Fruit fly (Drosophila melanogaster): ENCODE results near the gene inc.

inc gene

DNA sequence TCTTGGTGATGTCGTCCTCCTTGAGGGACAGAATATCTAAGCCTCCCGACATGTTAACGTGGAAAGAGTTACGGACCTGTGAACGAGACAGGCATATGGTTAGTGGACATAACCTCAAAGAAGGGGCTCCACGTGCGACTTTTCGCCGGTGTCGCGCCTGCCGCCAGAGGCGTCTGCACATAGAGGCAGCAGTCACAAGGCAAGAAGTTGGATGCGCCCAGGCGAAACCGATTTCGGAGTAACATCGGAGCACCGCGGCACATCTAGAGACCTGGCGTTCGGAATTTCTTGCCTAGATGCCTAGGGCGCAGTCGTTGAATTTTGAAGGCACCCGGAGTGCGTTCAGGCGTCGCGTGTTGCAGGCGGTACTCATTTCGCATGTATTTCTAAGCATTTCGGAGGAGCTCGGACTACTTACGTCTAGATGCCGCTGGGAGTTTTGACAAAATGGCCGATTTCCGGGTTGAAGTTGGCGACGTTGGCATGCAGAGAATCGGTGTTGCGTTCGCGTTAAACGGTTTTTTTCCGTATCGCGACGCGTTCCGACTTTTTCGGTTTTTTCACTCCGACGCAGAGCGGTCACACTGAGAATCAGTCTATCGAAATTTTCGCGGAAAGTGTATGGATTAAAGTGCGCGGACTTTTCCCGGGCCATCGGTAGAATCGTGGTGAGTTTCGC is at the start of gene inc, which contains the start of gene sta:
Gene inc (plus strand): TSS at position 640 of the 679 bp plus-strand sequence.
Gene sta (minus strand): TSS at position 574 of the 679 bp plus-strand sequence.
- TF ChIP-seq CG5204 (GFP tag; optimal IDR thresholded peaks at IDR 0.05) (no peak), Crg-1 (GFP tag; optimal IDR thresholded peaks at IDR 0.05) (peak; percentile 71), bab1 (GFP tag; optimal IDR thresholded peaks at IDR 0.05) (peak; percentile 92), ovo (GFP tag; optimal IDR thresholded peaks at IDR 0.05) (peak; percentile 61), cic (GFP tag; optimal IDR thresholded peaks at IDR 0.05) (peak; percentile 24), toe (GFP tag; optimal IDR thresholded peaks at IDR 0.05) (no peak), CG11617 (GFP tag; optimal IDR thresholded peaks at IDR 0.05) (peak; percentile 75), pad (GFP tag; optimal IDR thresholded peaks at IDR 0.05) (peak; percentile 76), CG7101 (tag; optimal IDR thresholded peaks at IDR 0.05) (peak; percentile 89), Clk (GFP tag; optimal IDR thresholded peaks at IDR 0.05) (peak; percentile 5), kay (GFP tag; ENCODE audit: borderline replicate concordance) (no peak), CG33017 (tag; optimal IDR thresholded peaks at IDR 0.05) (peak; percentile 72), cnc (optimal IDR thresholded peaks at IDR 0.05) (no peak), CG1620 (GFP tag; optimal IDR thresholded peaks at IDR 0.05) (peak; percentile 75), CG7045 (GFP tag; optimal IDR thresholded peaks at IDR 0.05) (peak; percentile 3), CG14711 (tag; optimal IDR thresholded peaks at IDR 0.05) (peak; percentile 70), CG12768 (GFP tag; optimal IDR thresholded peaks at IDR 0.05) (no peak), tj (GFP tag; optimal IDR thresholded peaks at IDR 0.05) (peak; percentile 62), Hr96 (GFP tag; optimal IDR thresholded peaks at IDR 0.05) (peak; percentile 77), Mnt (GFP tag; optimal IDR thresholded peaks at IDR 0.05) (peak; percentile 95)

DNA sequence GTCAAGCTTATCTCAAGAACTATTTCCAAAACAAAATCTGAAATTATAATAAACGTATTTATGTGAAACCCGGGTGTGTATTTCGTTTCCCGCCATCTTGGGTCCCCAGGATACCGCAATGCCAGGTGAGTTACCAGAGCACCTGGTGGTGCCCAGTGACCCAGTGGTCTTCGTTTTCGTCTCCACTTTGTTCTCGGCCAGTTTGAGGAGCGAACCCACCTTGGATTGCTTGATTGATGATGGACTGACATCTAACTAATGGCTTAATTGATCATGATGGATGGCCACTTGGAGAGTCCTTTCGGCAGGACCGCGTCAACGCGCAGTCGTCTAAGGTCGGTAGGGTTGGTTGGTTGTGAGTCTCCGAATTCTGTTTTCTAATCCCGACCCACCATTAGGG is 31.1 kb upstream of the inc start, which contains the start of gene Gr2a:
Gene Gr2a (plus strand): TSS at position 301 of the 400 bp plus-strand sequence.
- TF ChIP-seq Hr96 (GFP tag; optimal IDR thresholded peaks at IDR 0.05): no peak
- no peak for TF ChIP-seq toe (GFP tag; optimal IDR thresholded peaks at IDR 0.05)
- no peak for TF ChIP-seq ovo (GFP tag; optimal IDR thresholded peaks at IDR 0.05)
- no peak for TF ChIP-seq pad (GFP tag; optimal IDR thresholded peaks at IDR 0.05)
- TF ChIP-seq Crg-1 (GFP tag; optimal IDR thresholded peaks at IDR 0.05): no peak
- TF ChIP-seq kay (GFP tag; ENCODE audit: borderline replicate concordance): no peak

DNA sequence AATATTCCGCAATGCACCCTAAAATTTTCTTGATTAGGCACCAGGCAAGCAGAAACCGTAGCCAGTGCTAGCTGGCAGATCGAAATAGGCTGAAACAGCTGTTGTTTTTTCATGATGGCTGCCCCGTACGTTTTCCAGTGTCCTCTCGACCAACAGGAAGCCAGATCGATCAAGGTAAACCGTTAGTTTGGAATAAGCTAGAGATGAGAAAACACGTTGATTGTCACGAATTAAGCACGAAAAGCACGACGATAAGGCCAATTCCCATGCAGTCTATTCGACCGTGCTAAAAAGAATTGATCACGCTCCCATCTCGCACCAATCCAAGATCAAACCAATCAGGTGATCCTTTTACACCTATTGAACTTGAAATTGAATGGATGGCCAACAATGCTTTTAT is 28.4 kb upstream of the inc start:
- no peak for TF ChIP-seq CG33017 (tag; optimal IDR thresholded peaks at IDR 0.05)
- TF ChIP-seq Clk (GFP tag; optimal IDR thresholded peaks at IDR 0.05): no peak
- TF ChIP-seq ovo (GFP tag; optimal IDR thresholded peaks at IDR 0.05): peak; percentile 85

DNA sequence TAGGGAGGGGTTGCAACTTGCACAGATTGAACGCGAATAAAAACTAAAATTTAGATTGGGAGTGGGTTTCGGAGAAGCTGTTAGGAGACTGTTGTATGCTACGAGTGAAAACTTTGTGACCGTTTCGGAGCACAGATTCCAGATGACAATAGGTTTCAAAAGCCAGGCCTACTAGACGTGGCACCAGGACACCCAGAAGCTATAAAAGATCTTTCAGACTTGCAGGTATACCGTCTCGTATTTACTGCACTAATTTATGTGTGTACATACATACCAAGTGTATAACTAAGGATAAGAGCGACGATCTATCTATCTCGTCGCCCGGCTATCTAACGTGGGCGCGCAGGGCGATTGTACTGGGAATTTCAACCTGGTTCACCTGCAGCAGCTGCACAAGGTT is 26.3 kb upstream of the inc start, which contains the start of gene CG14785:
Gene CG14785 (minus strand): TSS at position 101 of the 400 bp plus-strand sequence.
- TF ChIP-seq CG11617 (GFP tag; optimal IDR thresholded peaks at IDR 0.05): no peak
- TF ChIP-seq ovo (GFP tag; optimal IDR thresholded peaks at IDR 0.05): no peak
- TF ChIP-seq Clk (GFP tag; optimal IDR thresholded peaks at IDR 0.05): no peak

DNA sequence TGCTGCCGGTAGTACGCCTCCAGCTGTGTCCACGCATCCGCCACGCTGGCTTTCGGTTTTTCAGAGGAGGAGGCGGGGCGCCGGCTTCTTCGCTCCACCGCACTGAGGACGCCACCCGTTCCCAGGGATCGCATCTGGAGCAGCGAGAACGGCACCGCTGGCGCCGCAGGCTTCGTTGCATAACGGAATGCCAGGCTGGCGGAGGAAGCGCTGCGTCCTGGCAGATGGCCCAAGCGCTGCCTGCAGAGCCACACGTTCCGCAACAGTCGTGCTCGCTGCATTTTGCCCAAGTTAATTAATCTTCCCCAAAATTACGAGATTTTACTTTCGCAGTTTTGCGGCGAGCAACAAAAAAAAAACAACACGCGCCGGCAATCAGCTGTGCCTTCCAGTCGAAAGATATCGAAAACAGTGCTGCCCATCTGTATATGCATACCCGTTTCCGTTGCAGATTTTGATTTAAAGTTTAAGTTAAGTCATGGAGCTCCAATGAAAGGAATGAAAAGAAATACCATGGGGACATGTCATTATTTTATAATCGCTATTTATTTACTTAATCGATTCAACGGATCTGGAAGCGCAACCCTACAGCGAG is 22.9 kb upstream of the inc start, which contains the start of gene Lrpprc2:
Gene Lrpprc2 (minus strand): TSS at position 340 of the 595 bp plus-strand sequence.
- TF ChIP-seq Crg-1 (GFP tag; optimal IDR thresholded peaks at IDR 0.05) (peak; percentile 3), cic (GFP tag; optimal IDR thresholded peaks at IDR 0.05) (no peak), tj (GFP tag; optimal IDR thresholded peaks at IDR 0.05) (no peak), bab1 (GFP tag; optimal IDR thresholded peaks at IDR 0.05) (peak; percentile 25), CG14711 (tag; optimal IDR thresholded peaks at IDR 0.05) (no peak), CG33017 (tag; optimal IDR thresholded peaks at IDR 0.05) (no peak), CG1620 (GFP tag; optimal IDR thresholded peaks at IDR 0.05) (no peak), pad (GFP tag; optimal IDR thresholded peaks at IDR 0.05) (no peak), toe (GFP tag; optimal IDR thresholded peaks at IDR 0.05) (no peak), CG12768 (GFP tag; optimal IDR thresholded peaks at IDR 0.05) (no peak), CG7045 (GFP tag; optimal IDR thresholded peaks at IDR 0.05) (no peak), kay (GFP tag; ENCODE audit: borderline replicate concordance) (no peak), Clk (GFP tag; optimal IDR thresholded peaks at IDR 0.05) (no peak), CG5204 (GFP tag; optimal IDR thresholded peaks at IDR 0.05) (no peak), Mnt (GFP tag; optimal IDR thresholded peaks at IDR 0.05) (peak; percentile 7), CG11617 (GFP tag; optimal IDR thresholded peaks at IDR 0.05) (no peak), Hr96 (GFP tag; optimal IDR thresholded peaks at IDR 0.05) (no peak), ovo (GFP tag; optimal IDR thresholded peaks at IDR 0.05) (no peak), CG7101 (tag; optimal IDR thresholded peaks at IDR 0.05) (no peak), cnc (optimal IDR thresholded peaks at IDR 0.05) (no peak)

DNA sequence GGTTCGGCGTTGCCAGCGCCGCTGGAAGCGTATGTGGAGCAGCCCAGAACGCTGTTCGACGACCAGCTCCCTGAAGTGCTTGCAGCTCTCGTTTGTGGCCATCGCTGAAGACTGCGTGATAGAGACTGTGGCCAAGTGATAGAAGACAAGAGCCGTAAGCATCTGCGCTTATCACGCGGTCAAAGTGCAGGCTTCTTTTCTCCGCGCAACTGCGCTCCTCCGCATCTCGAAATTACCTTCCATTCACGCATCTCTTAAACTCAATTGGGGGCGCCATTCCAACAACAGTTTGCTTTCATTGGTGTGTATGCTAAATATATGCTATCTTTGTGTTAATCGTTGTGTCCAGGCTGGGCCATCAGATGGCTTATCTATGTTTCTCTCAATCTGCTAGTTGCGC is 21.7 kb upstream of the inc start, which contains the start of gene CG14787:
Gene CG14787 (minus strand): TSS at position 133 of the 400 bp plus-strand sequence.
- TF ChIP-seq CG33017 (tag; optimal IDR thresholded peaks at IDR 0.05): no peak
- no peak for TF ChIP-seq tj (GFP tag; optimal IDR thresholded peaks at IDR 0.05)
- TF ChIP-seq cnc (optimal IDR thresholded peaks at IDR 0.05): no peak
- no peak for TF ChIP-seq CG12768 (GFP tag; optimal IDR thresholded peaks at IDR 0.05)
- TF ChIP-seq CG14711 (tag; optimal IDR thresholded peaks at IDR 0.05): no peak
- TF ChIP-seq Hr96 (GFP tag; optimal IDR thresholded peaks at IDR 0.05): no peak
- TF ChIP-seq toe (GFP tag; optimal IDR thresholded peaks at IDR 0.05): no peak
- no peak for TF ChIP-seq kay (GFP tag; ENCODE audit: borderline replicate concordance)
- no peak for TF ChIP-seq pad (GFP tag; optimal IDR thresholded peaks at IDR 0.05)
- TF ChIP-seq Crg-1 (GFP tag; optimal IDR thresholded peaks at IDR 0.05): no peak
- no peak for TF ChIP-seq bab1 (GFP tag; optimal IDR thresholded peaks at IDR 0.05)
- TF ChIP-seq CG7045 (GFP tag; optimal IDR thresholded peaks at IDR 0.05): no peak
- TF ChIP-seq CG1620 (GFP tag; optimal IDR thresholded peaks at IDR 0.05): no peak
- TF ChIP-seq Clk (GFP tag; optimal IDR thresholded peaks at IDR 0.05): no peak
